Fruit fly (Drosophila melanogaster) whole organism, embryonic: ENCODE data around the gene CG15330.

Experiments used
- ATbp ChIP-seq: fragments of 200-800 bp; sonication (Bioruptor generic); optimal IDR thresholded peaks from 2 replicates; lab custom pipeline; 2017; ENCODE audit warnings: missing biosample characterization, mild to moderate bottlenecking, missing genetic modification characterization, missing genetic modification reagents
- BtbVII ChIP-seq: fragments of 200-800 bp; sonication (Bioruptor generic); optimal IDR thresholded peaks from 3 replicates; lab custom pipeline; 2017; ENCODE audit warnings: missing biosample characterization, mild to moderate bottlenecking, missing genetic modification characterization
- CG10274 ChIP-seq: fragments of 200-800 bp; sonication (Bioruptor generic); optimal IDR thresholded peaks from 3 replicates; lab custom pipeline; 2017; ENCODE audit warnings: missing biosample characterization, mild to moderate bottlenecking, missing genetic modification characterization
- CG10431 ChIP-seq: fragments of 200-800 bp; sonication (Bioruptor generic); optimal IDR thresholded peaks from 3 replicates; lab custom pipeline; 2018; ENCODE audit warnings: missing biosample characterization, mild to moderate bottlenecking, missing genetic modification characterization
- CG11560 ChIP-seq: fragments of 200-800 bp; sonication (Bioruptor generic); IDR thresholded peaks from 3 replicates; pipeline ENCODE4 v1.3.6; 2022; ENCODE audit warnings: missing biosample characterization, missing genetic modification characterization
- CG12071 ChIP-seq: fragments of 200-800 bp; sonication (Bioruptor generic); optimal IDR thresholded peaks from 3 replicates; lab custom pipeline; 2018; ENCODE audit warnings: missing biosample characterization, mild to moderate bottlenecking, missing genetic modification characterization
- CG13424 ChIP-seq: fragments of 200-800 bp; sonication (Bioruptor generic); optimal IDR thresholded peaks from 2 replicates; lab custom pipeline; 2019; ENCODE audit warnings: missing biosample characterization, mild to moderate bottlenecking, missing genetic modification characterization, moderate library complexity
- CG14014 ChIP-seq: fragments of 200-800 bp; sonication (Bioruptor generic); IDR thresholded peaks from 2 replicates; pipeline ENCODE4 v1.3.6; 2022; ENCODE audit warnings: missing biosample characterization, missing genetic modification characterization
- CG14965 ChIP-seq: fragments of 200-800 bp; sonication (Bioruptor generic); optimal IDR thresholded peaks from 2 replicates; lab custom pipeline; 2016; ENCODE audit warnings: missing biosample characterization, missing genetic modification characterization, borderline replicate concordance
- CG16813 ChIP-seq: fragments of 200-800 bp; sonication (Bioruptor generic); IDR thresholded peaks from 3 replicates; pipeline ENCODE4 v1.3.6; 2022; ENCODE audit warnings: missing biosample characterization, missing genetic modification characterization; ENCODE audit not compliant: partially characterized antibody
- CG17328 ChIP-seq: fragments of 200-800 bp; sonication (Bioruptor generic); IDR thresholded peaks from 2 replicates; pipeline ENCODE4 v1.3.6; 2022; ENCODE audit warnings: missing biosample characterization, missing genetic modification characterization
- CG1832 ChIP-seq: fragments of 200-800 bp; sonication (Bioruptor generic); optimal IDR thresholded peaks from 2 replicates; lab custom pipeline; 2017; ENCODE audit warnings: missing biosample characterization, mild to moderate bottlenecking, missing genetic modification characterization, inconsistent platforms
- CG18599 ChIP-seq: fragments of 200-800 bp; sonication (Bioruptor generic); optimal IDR thresholded peaks from 3 replicates; lab custom pipeline; 2017; ENCODE audit warnings: missing biosample characterization, missing genetic modification characterization, mild to moderate bottlenecking, moderate library complexity, missing genetic modification reagents
- CG2120 ChIP-seq: fragments of 200-800 bp; sonication (Bioruptor generic); optimal IDR thresholded peaks from 3 replicates; lab custom pipeline; 2016; ENCODE audit warnings: missing biosample characterization, missing genetic modification characterization
- CG3838 ChIP-seq: fragments of 200-800 bp; sonication (Bioruptor generic); optimal IDR thresholded peaks from 3 replicates; lab custom pipeline; 2016; ENCODE audit warnings: missing biosample characterization, missing genetic modification characterization
- CG5953 ChIP-seq: fragments of 200-800 bp; sonication (Bioruptor generic); IDR thresholded peaks from 2 replicates; pipeline ENCODE4 v1.3.6; 2022; ENCODE audit warnings: missing biosample characterization, missing genetic modification characterization
- CG7786 ChIP-seq: fragments of 200-800 bp; sonication (Bioruptor generic); optimal IDR thresholded peaks from 2 replicates; lab custom pipeline; 2016; ENCODE audit warnings: missing biosample characterization, missing genetic modification characterization
- CG9609 ChIP-seq: fragments of 200-800 bp; sonication (Bioruptor generic); optimal IDR thresholded peaks from 3 replicates; lab custom pipeline; 2016; ENCODE audit warnings: missing biosample characterization, missing genetic modification characterization
- CG9817 ChIP-seq: fragments of 200-800 bp; sonication (Bioruptor generic); optimal IDR thresholded peaks from 2 replicates; lab custom pipeline; 2018; ENCODE audit warnings: missing biosample characterization, mild to moderate bottlenecking, missing genetic modification characterization, moderate library complexity
- Camta ChIP-seq: fragments of 200-800 bp; sonication (Bioruptor generic); optimal IDR thresholded peaks from 2 replicates; lab custom pipeline; 2016; ENCODE audit warnings: missing biosample characterization, missing genetic modification characterization
- CkIIα-i1 ChIP-seq: fragments of 200-800 bp; sonication (Bioruptor generic); IDR thresholded peaks from 2 replicates; pipeline ENCODE4 v1.3.6; 2022; ENCODE audit warnings: missing biosample characterization, missing genetic modification characterization
- Dip3 ChIP-seq: fragments of 200-800 bp; sonication (Bioruptor generic); optimal IDR thresholded peaks from 3 replicates; lab custom pipeline; 2016; ENCODE audit warnings: missing biosample characterization, missing genetic modification characterization
- Hr78 ChIP-seq, 2 experiments: fragments of 200-800 bp in 1 of 2; fragments of >200 bp in 1 of 2; sonication (Bioruptor generic) in 1 of 2; optimal IDR thresholded peaks; 2 replicates each; lab custom pipeline; 2017 to 2019; ENCODE audit warnings: missing biosample characterization in 2 of 2, missing genetic modification characterization in 2 of 2, mild to moderate bottlenecking in 1 of 2, moderate library complexity in 1 of 2
- Lim3 ChIP-seq: fragments of 200-800 bp; sonication (Bioruptor generic); IDR thresholded peaks from 2 replicates; pipeline ENCODE4 v1.3.6; 2022; ENCODE audit warnings: missing biosample characterization, missing genetic modification characterization
- Med ChIP-seq: fragments of 200-800 bp; sonication (Bioruptor generic); peaks from one replicate; lab custom pipeline; 2016; ENCODE audit warnings: missing biosample characterization, missing genetic modification characterization, mild to moderate bottlenecking, inconsistent platforms, moderate library complexity
- Myb ChIP-seq: fragments of 200-800 bp; sonication (Bioruptor generic); optimal IDR thresholded peaks from 2 replicates; lab custom pipeline; 2016; ENCODE audit warnings: missing biosample characterization, missing genetic modification characterization
- NFAT ChIP-seq: fragments of 200-800 bp; sonication (Bioruptor generic); IDR thresholded peaks from 2 replicates; pipeline ENCODE4 v1.3.6; 2022; ENCODE audit warnings: missing biosample characterization, missing genetic modification characterization
- Ptx1 ChIP-seq: fragments of 200-800 bp; sonication (Bioruptor generic); IDR thresholded peaks from 2 replicates; pipeline ENCODE4 v1.3.6; 2022; ENCODE audit warnings: missing biosample characterization, missing genetic modification characterization
- Taf1 ChIP-seq: fragments of 200-800 bp; sonication (Bioruptor generic); IDR thresholded peaks from 2 replicates; pipeline ENCODE4 v1.3.6; 2022; ENCODE audit warnings: missing biosample characterization, missing genetic modification characterization
- Trl ChIP-seq, 3 experiments: fragments of >200 bp in 2 of 3; fragments of 200-800 bp in 1 of 3; sonication (Bioruptor generic) in 1 of 3; optimal IDR thresholded peaks; 2 replicates in 1 of 3; 3 replicates in 2 of 3; lab custom pipeline; 2016 to 2017; ENCODE audit warnings: missing biosample characterization in 1 of 3, missing genetic modification characterization in 1 of 3
- Xbp1 ChIP-seq: fragments of 200-800 bp; sonication (Bioruptor generic); optimal IDR thresholded peaks from 3 replicates; lab custom pipeline; 2016; ENCODE audit warnings: missing biosample characterization, mild to moderate bottlenecking, missing genetic modification characterization
- croc ChIP-seq: fragments of 200-800 bp; sonication (Bioruptor generic); conservative IDR thresholded peaks from 3 replicates; pipeline ENCODE4 v1.3.6; 2022; ENCODE audit warnings: missing biosample characterization, missing genetic modification characterization
- cwo ChIP-seq: fragments of 200-800 bp; sonication (Bioruptor generic); optimal IDR thresholded peaks from 3 replicates; lab custom pipeline; 2017; ENCODE audit warnings: missing biosample characterization, missing genetic modification characterization, mild to moderate bottlenecking, moderate library complexity, missing genetic modification reagents
- dati ChIP-seq: fragments of 200-800 bp; sonication (Bioruptor generic); IDR thresholded peaks from 2 replicates; pipeline ENCODE4 v1.3.6; 2022; ENCODE audit warnings: missing biosample characterization, missing genetic modification characterization
- dmrt99B ChIP-seq: fragments of 200-800 bp; sonication (Bioruptor generic); optimal IDR thresholded peaks from 2 replicates; lab custom pipeline; 2018; ENCODE audit warnings: missing biosample characterization, mild to moderate bottlenecking, missing genetic modification characterization, moderate library complexity
- dysf ChIP-seq: fragments of 200-800 bp; sonication (Bioruptor generic); IDR thresholded peaks from 3 replicates; pipeline ENCODE4 v1.3.6; 2022; ENCODE audit warnings: missing biosample characterization, missing genetic modification characterization
- exex ChIP-seq: fragments of 200-800 bp; sonication (Bioruptor generic); optimal IDR thresholded peaks from 4 replicates; lab custom pipeline; 2018; ENCODE audit warnings: missing biosample characterization, mild to moderate bottlenecking, missing genetic modification characterization, moderate library complexity
- gfzf ChIP-seq: fragments of 200-800 bp; sonication (Bioruptor generic); optimal IDR thresholded peaks from 2 replicates; lab custom pipeline; 2016; ENCODE audit warnings: missing biosample characterization, mild to moderate bottlenecking, missing genetic modification characterization, moderate library complexity
- grau ChIP-seq: fragments of 200-800 bp; optimal IDR thresholded peaks from 3 replicates; lab custom pipeline; 2019; ENCODE audit warnings: missing biosample characterization, mild to moderate bottlenecking, missing genetic modification characterization, moderate library complexity
- gsb-n ChIP-seq: fragments of 200-800 bp; sonication (Bioruptor generic); optimal IDR thresholded peaks from 3 replicates; lab custom pipeline; 2018; ENCODE audit warnings: missing biosample characterization, mild to moderate bottlenecking, missing genetic modification characterization
- hkb ChIP-seq, 2 experiments: fragments of 200-800 bp in 1 of 2; fragments of >200 bp in 1 of 2; sonication (Bioruptor generic) in 1 of 2; IDR thresholded peaks in 1 of 2; optimal IDR thresholded peaks in 1 of 2; 2 replicates each; pipeline versions ENCODE4 v1.3.6 to Lab custom; 2017 to 2022; ENCODE audit warnings: missing biosample characterization in 1 of 2, missing genetic modification characterization in 1 of 2
- oc ChIP-seq: fragments of 200-800 bp; sonication (Bioruptor generic); optimal IDR thresholded peaks from 2 replicates; lab custom pipeline; 2018; ENCODE audit warnings: missing biosample characterization, mild to moderate bottlenecking, missing genetic modification characterization, moderate library complexity
- onecut ChIP-seq: fragments of 200-800 bp; sonication (Bioruptor generic); IDR thresholded peaks from 2 replicates; pipeline ENCODE4 v1.3.6; 2022; ENCODE audit warnings: missing biosample characterization, missing genetic modification characterization
- shn ChIP-seq: fragments of 200-800 bp; sonication (Bioruptor generic); optimal IDR thresholded peaks from 3 replicates; lab custom pipeline; 2016; ENCODE audit warnings: missing biosample characterization, missing genetic modification characterization
- sisA ChIP-seq: fragments of 200-800 bp; sonication (Bioruptor generic); IDR thresholded peaks from 2 replicates; pipeline ENCODE4 v1.3.6; 2022; ENCODE audit warnings: missing biosample characterization, missing genetic modification characterization
- stwl ChIP-seq: fragments of 200-800 bp; sonication (Bioruptor generic); optimal IDR thresholded peaks from 3 replicates; lab custom pipeline; 2018; ENCODE audit warnings: missing biosample characterization, mild to moderate bottlenecking, missing genetic modification characterization, moderate library complexity
- sug ChIP-seq: fragments of 200-800 bp; optimal IDR thresholded peaks from 2 replicates; lab custom pipeline; 2019; ENCODE audit warnings: missing biosample characterization, mild to moderate bottlenecking, missing genetic modification characterization, moderate library complexity
- tio ChIP-seq: fragments of 200-800 bp; sonication (Bioruptor generic); optimal IDR thresholded peaks from 2 replicates; lab custom pipeline; 2017; ENCODE audit warnings: missing biosample characterization, missing genetic modification characterization, inconsistent platforms
- wor ChIP-seq: fragments of 200-800 bp; sonication (Bioruptor generic); IDR thresholded peaks from 2 replicates; pipeline ENCODE4 v1.3.6; 2022; ENCODE audit warnings: missing biosample characterization, missing genetic modification characterization

Gene CG15330

DNA sequence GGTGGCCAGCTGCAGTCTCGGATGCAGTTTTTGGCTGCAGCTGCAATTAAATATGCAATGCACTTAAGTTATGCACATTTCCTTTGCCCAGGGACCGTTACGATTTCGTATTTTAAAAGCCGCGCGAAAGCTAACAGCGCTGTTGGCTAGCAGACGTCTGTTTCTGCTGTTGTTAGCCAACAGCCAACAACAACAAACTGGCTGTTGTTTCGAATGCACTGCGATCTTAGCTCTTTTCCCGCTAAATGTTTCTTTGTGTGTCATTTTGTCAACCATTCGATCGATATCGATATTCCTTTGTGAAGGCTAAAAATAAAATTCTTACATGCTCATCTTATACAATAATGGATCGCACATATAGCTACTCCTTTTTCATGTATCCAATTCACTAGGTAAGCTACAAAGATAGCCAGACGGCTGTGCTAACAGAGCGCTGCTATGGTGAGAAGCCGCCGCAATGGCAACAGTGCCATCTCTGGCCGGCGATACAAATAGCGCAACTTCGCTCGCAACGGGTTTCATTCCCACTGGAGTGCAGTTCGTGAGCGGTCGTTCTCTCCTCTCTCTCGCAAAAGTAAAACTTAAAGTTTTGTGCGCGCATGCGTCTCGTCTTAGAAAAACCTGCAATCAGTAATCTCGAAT, 13.4 kb downstream of the CG15330 start (continued):
- TF ChIP-seq CG14965 (no peak), CG13424 (tag; lab: Kevin White, UChicago) (peak; percentile 44), CkIIα-i1 (no peak), grau (tag; lab: Kevin White, UChicago) (peak; percentile 26), CG3838 (GFP tag; lab: Kevin White, UChicago) (no peak), CG10431 (GFP tag; lab: Kevin White, UChicago) (no peak), wor (GFP tag; lab: Robert Waterston, UW) (no peak), Hr78 (GFP tag; optimal IDR thresholded peaks at IDR 0.05; lab: Kevin White, UChicago) (no peak), shn (GFP tag; lab: Kevin White, UChicago) (no peak), croc (GFP tag; lab: Robert Waterston, UW) (no peak), CG11560 (no peak), CG12071 (GFP tag; lab: Kevin White, UChicago) (no peak), CG5953 (no peak), stwl (tag; lab: Kevin White, UChicago) (no peak), Ptx1 (GFP tag; lab: Robert Waterston, UW) (no peak), cwo (no peak), CG10274 (GFP tag; lab: Kevin White, UChicago) (no peak), tio (GFP tag; lab: Kevin White, UChicago) (no peak), ATbp (no peak), Trl (optimal IDR thresholded peaks at IDR 0.05; lab: Kevin White, UChicago) (peak; percentile 36 to 42), Trl (GFP tag; optimal IDR thresholded peaks at IDR 0.05; lab: Kevin White, UChicago) (no peak), Xbp1 (no peak), CG16813 (GFP tag; lab: Robert Waterston, UW) (no peak), CG18599 (GFP tag; lab: Kevin White, UChicago) (peak; percentile 18), hkb (optimal IDR thresholded peaks at IDR 0.05; lab: Kevin White, UChicago) (peak; percentile 89), hkb (GFP tag; IDR thresholded peaks at IDR 0.05; lab: Robert Waterston, UW) (no peak), CG14014 (GFP tag; lab: Robert Waterston, UW) (no peak), dmrt99B (no peak), gfzf (GFP tag; lab: Kevin White, UChicago) (no peak), CG9609 (GFP tag; lab: Kevin White, UChicago) (no peak), Myb (GFP tag; lab: Kevin White, UChicago) (peak; percentile 57), CG7786 (GFP tag; lab: Kevin White, UChicago) (no peak), BtbVII (GFP tag; lab: Kevin White, UChicago) (no peak), NFAT (GFP tag; lab: Robert Waterston, UW) (no peak), Med (peak; percentile 73), sisA (no peak), CG1832 (no peak), exex (tag; lab: Kevin White, UChicago) (no peak), onecut (no peak), Lim3 (GFP tag; lab: Robert Waterston, UW) (no peak), Dip3 (GFP tag; lab: Kevin White, UChicago) (no peak), gsb-n (tag; lab: Kevin White, UChicago) (no peak), dysf (GFP tag; lab: Robert Waterston, UW) (no peak), oc (tag; lab: Kevin White, UChicago) (no peak), sug (tag; lab: Kevin White, UChicago) (peak; percentile 24), dati (GFP tag; lab: Robert Waterston, UW) (no peak), CG9817 (tag; lab: Kevin White, UChicago) (no peak), Camta (no peak), Taf1 (no peak), CG17328 (GFP tag; lab: Robert Waterston, UW) (peak; percentile 33; the same call in 1 of the 2 replicates), CG2120 (peak; percentile 14)
